Worm (Caenorhabditis elegans) whole organism, early embryonic: ENCODE data around the gene gid-2.

Source experiments
- ama-1 ChIP-seq: fragments of 150-350 bp; optimal IDR thresholded peaks from 2 replicates; lab custom pipeline; 2014
- flt-1 ChIP-seq: fragments of 200-800 bp; sonication (Bioruptor generic); IDR thresholded peaks from 2 replicates; pipeline ENCODE4 v1.3.6; 2022; ENCODE audit warnings: missing genetic modification characterization, missing compliant biosample characterization

ce11 chrX:2419777-2420176, 19.0 kb downstream of the gid-2 start, which contains the start of gene glr-7:
- no peak for TF ChIP-seq ama-1 (lab: Kevin White, UChicago)
- no peak for TF ChIP-seq flt-1
